Fruit fly (Drosophila melanogaster) whole organism, embryonic: ENCODE data around the gene CG10584.

Experiments used
- Atf6 ChIP-seq: fragments of 200-800 bp; sonication (Bioruptor generic); IDR thresholded peaks from 2 replicates; pipeline ENCODE4 v1.3.6; 2022; ENCODE audit warnings: missing biosample characterization, missing genetic modification characterization
- B-H2 ChIP-seq: fragments of 200-800 bp; sonication (Bioruptor generic); optimal IDR thresholded peaks from 2 replicates; lab custom pipeline; 2018; ENCODE audit warnings: missing biosample characterization, mild to moderate bottlenecking, missing genetic modification characterization
- CG10267 ChIP-seq: fragments of 200-800 bp; sonication (Bioruptor generic); optimal IDR thresholded peaks from 2 replicates; lab custom pipeline; 2018; ENCODE audit warnings: missing biosample characterization, mild to moderate bottlenecking, missing genetic modification characterization, moderate library complexity
- CG11398 ChIP-seq: fragments of 200-800 bp; sonication (Bioruptor generic); optimal IDR thresholded peaks from 2 replicates; lab custom pipeline; 2016; ENCODE audit warnings: missing biosample characterization, missing genetic modification characterization
- CG11723 ChIP-seq: fragments of 200-800 bp; sonication (Bioruptor generic); optimal IDR thresholded peaks from 2 replicates; lab custom pipeline; 2017; ENCODE audit warnings: missing biosample characterization, mild to moderate bottlenecking, missing genetic modification characterization
- CG12391 ChIP-seq: fragments of 200-800 bp; sonication (Bioruptor generic); optimal IDR thresholded peaks from 3 replicates; lab custom pipeline; 2018; ENCODE audit warnings: missing biosample characterization, mild to moderate bottlenecking, missing genetic modification characterization, moderate library complexity
- CG1602 ChIP-seq: fragments of 200-800 bp; sonication (Bioruptor generic); optimal IDR thresholded peaks from 3 replicates; lab custom pipeline; 2016; ENCODE audit warnings: missing biosample characterization, missing genetic modification characterization
- CG1603 ChIP-seq: fragments of 200-800 bp; sonication (Bioruptor generic); optimal IDR thresholded peaks from 2 replicates; lab custom pipeline; 2019; ENCODE audit warnings: missing biosample characterization, mild to moderate bottlenecking, missing genetic modification characterization, moderate library complexity
- CG17385 ChIP-seq: fragments of 200-800 bp; sonication (Bioruptor generic); optimal IDR thresholded peaks from 3 replicates; lab custom pipeline; 2018; ENCODE audit warnings: missing biosample characterization, mild to moderate bottlenecking, missing genetic modification characterization
- CG2678 ChIP-seq: fragments of 200-800 bp; sonication (Bioruptor generic); optimal IDR thresholded peaks from 3 replicates; lab custom pipeline; 2019; ENCODE audit warnings: missing biosample characterization, mild to moderate bottlenecking, missing genetic modification characterization, moderate library complexity
- CG32767 ChIP-seq: fragments of 200-800 bp; sonication (Bioruptor generic); IDR thresholded peaks from 2 replicates; pipeline ENCODE4 v1.3.6; 2022; ENCODE audit warnings: missing biosample characterization, missing genetic modification characterization
- CG33557 ChIP-seq: fragments of 200-800 bp; sonication (Bioruptor generic); optimal IDR thresholded peaks from 2 replicates; lab custom pipeline; 2019; ENCODE audit warnings: missing biosample characterization, mild to moderate bottlenecking, missing genetic modification characterization, moderate library complexity
- CG42726 ChIP-seq: fragments of 200-800 bp; sonication (Bioruptor generic); IDR thresholded peaks from 2 replicates; pipeline ENCODE4 v1.3.6; 2022; ENCODE audit warnings: missing biosample characterization, missing genetic modification characterization; ENCODE audit not compliant: partially characterized antibody
- CG4360 ChIP-seq: fragments of 200-800 bp; sonication (Bioruptor generic); IDR thresholded peaks from 2 replicates; pipeline ENCODE4 v1.3.6; 2022; ENCODE audit warnings: missing biosample characterization, missing genetic modification characterization
- CG5180 ChIP-seq: fragments of 200-800 bp; sonication (Bioruptor generic); optimal IDR thresholded peaks from 3 replicates; lab custom pipeline; 2017; ENCODE audit warnings: missing biosample characterization, missing genetic modification characterization, mild to moderate bottlenecking, moderate library complexity, missing genetic modification reagents
- CG5953 ChIP-seq: fragments of 200-800 bp; sonication (Bioruptor generic); IDR thresholded peaks from 2 replicates; pipeline ENCODE4 v1.3.6; 2022; ENCODE audit warnings: missing biosample characterization, missing genetic modification characterization
- CG6272 ChIP-seq: fragments of 200-800 bp; sonication (Bioruptor generic); IDR thresholded peaks from 2 replicates; pipeline ENCODE4 v1.3.6; 2022; ENCODE audit warnings: missing biosample characterization, missing genetic modification characterization
- CG7271 ChIP-seq: fragments of 200-800 bp; sonication (Bioruptor generic); optimal IDR thresholded peaks from 2 replicates; lab custom pipeline; 2018; ENCODE audit warnings: missing biosample characterization, mild to moderate bottlenecking, missing genetic modification characterization, moderate library complexity
- CG7839 ChIP-seq: fragments of 200-800 bp; sonication (Bioruptor generic); optimal IDR thresholded peaks from 3 replicates; lab custom pipeline; 2018; ENCODE audit warnings: missing biosample characterization, mild to moderate bottlenecking, missing genetic modification characterization, moderate library complexity
- CG8281 ChIP-seq: fragments of 200-800 bp; sonication (Bioruptor generic); optimal IDR thresholded peaks from 2 replicates; lab custom pipeline; 2018; ENCODE audit warnings: missing biosample characterization, mild to moderate bottlenecking, missing genetic modification characterization, moderate library complexity
- CG8765 ChIP-seq: fragments of 200-800 bp; sonication (Bioruptor generic); IDR thresholded peaks from 2 replicates; pipeline ENCODE4 v1.3.6; 2022; ENCODE audit warnings: missing biosample characterization, missing genetic modification characterization
- Chrac-16 ChIP-seq: fragments of 200-800 bp; sonication (Bioruptor generic); optimal IDR thresholded peaks from 3 replicates; lab custom pipeline; 2016; ENCODE audit warnings: missing biosample characterization, missing genetic modification characterization
- CkIIα-i1 ChIP-seq: fragments of 200-800 bp; sonication (Bioruptor generic); IDR thresholded peaks from 2 replicates; pipeline ENCODE4 v1.3.6; 2022; ENCODE audit warnings: missing biosample characterization, missing genetic modification characterization
- CrebB ChIP-seq: fragments of 200-800 bp; sonication (Bioruptor generic); optimal IDR thresholded peaks from 3 replicates; lab custom pipeline; 2018; ENCODE audit warnings: missing biosample characterization, mild to moderate bottlenecking, missing genetic modification characterization
- D ChIP-seq, 2 experiments: fragments of 200-800 bp in 1 of 2; fragments of >200 bp in 1 of 2; sonication (Bioruptor generic) in 1 of 2; optimal IDR thresholded peaks; 2 replicates in 1 of 2; 3 replicates in 1 of 2; lab custom pipeline; 2017; ENCODE audit warnings: mild to moderate bottlenecking in 1 of 2, missing biosample characterization in 1 of 2, missing genetic modification characterization in 1 of 2, missing genetic modification reagents in 1 of 2
- Ets65A ChIP-seq: fragments of 200-800 bp; sonication (Bioruptor generic); peaks from one replicate; lab custom pipeline; 2016; ENCODE audit warnings: missing biosample characterization, missing genetic modification characterization
- Ets97D ChIP-seq: fragments of 200-800 bp; sonication (Bioruptor generic); optimal IDR thresholded peaks from 3 replicates; lab custom pipeline; 2016; ENCODE audit warnings: missing biosample characterization, missing genetic modification characterization
- HLH54F ChIP-seq: fragments of 200-800 bp; sonication (Bioruptor generic); optimal IDR thresholded peaks from 3 replicates; lab custom pipeline; 2016; ENCODE audit warnings: missing biosample characterization, missing genetic modification characterization
- Meics ChIP-seq: fragments of 200-800 bp; sonication (Bioruptor generic); optimal IDR thresholded peaks from 2 replicates; lab custom pipeline; 2017; ENCODE audit warnings: missing biosample characterization, mild to moderate bottlenecking, missing genetic modification characterization
- NfI ChIP-seq: fragments of 200-800 bp; sonication (Bioruptor generic); optimal IDR thresholded peaks from 3 replicates; lab custom pipeline; 2018; ENCODE audit warnings: missing biosample characterization, mild to moderate bottlenecking, missing genetic modification characterization, moderate library complexity
- Stat92E ChIP-seq, 3 experiments: fragments of >200 bp in 2 of 3; fragments of 200-800 bp in 1 of 3; sonication (Bioruptor generic) in 1 of 3; optimal IDR thresholded peaks; 2 replicates each; lab custom pipeline; 2017 to 2019; ENCODE audit warnings: missing biosample characterization in 3 of 3, missing genetic modification characterization in 3 of 3, mild to moderate bottlenecking in 1 of 3, moderate library complexity in 1 of 3
- Taf1 ChIP-seq: fragments of 200-800 bp; sonication (Bioruptor generic); IDR thresholded peaks from 2 replicates; pipeline ENCODE4 v1.3.6; 2022; ENCODE audit warnings: missing biosample characterization, missing genetic modification characterization
- Tbp ChIP-seq: fragments of >200 bp; optimal IDR thresholded peaks from 2 replicates; lab custom pipeline; 2018; ENCODE audit warnings: missing biosample characterization, missing genetic modification characterization
- Usf ChIP-seq: fragments of 200-800 bp; sonication (Bioruptor generic); optimal IDR thresholded peaks from 2 replicates; lab custom pipeline; 2017; ENCODE audit warnings: missing genotype, missing biosample characterization, missing genetic modification characterization
- abd-A ChIP-seq: fragments of 200-800 bp; sonication (Bioruptor generic); optimal IDR thresholded peaks from 3 replicates; lab custom pipeline; 2019; ENCODE audit warnings: missing biosample characterization, mild to moderate bottlenecking, missing genetic modification characterization, moderate library complexity
- br ChIP-seq: fragments of >200 bp; optimal IDR thresholded peaks from 2 replicates; lab custom pipeline; 2017
- cad ChIP-seq: fragments of >200 bp; optimal IDR thresholded peaks from 2 replicates; lab custom pipeline; 2017; ENCODE audit warnings: missing biosample characterization, missing genetic modification characterization
- fd96Cb ChIP-seq: fragments of 200-800 bp; sonication (Bioruptor generic); optimal IDR thresholded peaks from 2 replicates; lab custom pipeline; 2018; ENCODE audit warnings: missing biosample characterization, mild to moderate bottlenecking, missing genetic modification characterization, moderate library complexity
- her ChIP-seq: fragments of 200-800 bp; sonication (Bioruptor generic); optimal IDR thresholded peaks from 2 replicates; lab custom pipeline; 2016; ENCODE audit warnings: missing biosample characterization, missing genetic modification characterization
- kah ChIP-seq: fragments of 200-800 bp; sonication (Bioruptor generic); optimal IDR thresholded peaks from 2 replicates; lab custom pipeline; 2018; ENCODE audit warnings: missing biosample characterization, mild to moderate bottlenecking, missing genetic modification characterization
- klu ChIP-seq: fragments of 200-800 bp; sonication (Bioruptor generic); IDR thresholded peaks from 2 replicates; pipeline ENCODE4 v1.3.6; 2022; ENCODE audit warnings: missing biosample characterization, missing genetic modification characterization
- maf-S ChIP-seq: fragments of 200-800 bp; sonication (Bioruptor generic); optimal IDR thresholded peaks from 2 replicates; lab custom pipeline; 2016; ENCODE audit warnings: missing biosample characterization, missing genetic modification characterization
- mld ChIP-seq: fragments of 200-800 bp; sonication (Bioruptor generic); IDR thresholded peaks from 3 replicates; pipeline ENCODE4 v1.3.6; 2022; ENCODE audit warnings: missing biosample characterization, missing genetic modification characterization; ENCODE audit not compliant: partially characterized antibody
- nau ChIP-seq: fragments of 200-800 bp; sonication (Bioruptor generic); optimal IDR thresholded peaks from 3 replicates; lab custom pipeline; 2017; ENCODE audit warnings: missing biosample characterization, mild to moderate bottlenecking, missing genetic modification characterization, missing genetic modification reagents
- odd ChIP-seq: fragments of 200-800 bp; sonication (Bioruptor generic); optimal IDR thresholded peaks from 2 replicates; lab custom pipeline; 2017; ENCODE audit warnings: missing biosample characterization, mild to moderate bottlenecking, missing genetic modification characterization
- peb ChIP-seq: fragments of 200-800 bp; sonication (Bioruptor generic); IDR thresholded peaks from 2 replicates; pipeline ENCODE4 v1.3.6; 2022; ENCODE audit warnings: missing biosample characterization, missing genetic modification characterization
- ro ChIP-seq: fragments of 200-800 bp; sonication (Bioruptor generic); IDR thresholded peaks from 2 replicates; pipeline ENCODE4 v1.3.6; 2022; ENCODE audit warnings: missing biosample characterization, missing genetic modification characterization
- toy ChIP-seq: fragments of 200-800 bp; sonication (Bioruptor generic); IDR thresholded peaks from 2 replicates; pipeline ENCODE4 v1.3.6; 2022; ENCODE audit warnings: missing biosample characterization, missing genetic modification characterization

The CG10584 gene

dm6 chr3L:21031093-21031930 lies at the start of gene CG10584, which contains the start of gene Polr3E (continued):
- TF ChIP-seq odd (peak; percentile 98), HLH54F (GFP tag; lab: Kevin White, UChicago) (peak; percentile 48), Ets97D (GFP tag; lab: Kevin White, UChicago) (peak; percentile 35), Taf1 (peak; percentile 76), CG17385 (GFP tag; lab: Kevin White, UChicago) (peak; percentile 90), CG4360 (0 out of 2 replicates have a peak, but pooled peaks have one; percentile 6), CG8765 (GFP tag; lab: Robert Waterston, UW) (peak; percentile 62; the same call in 1 of the 2 replicates), abd-A (tag; lab: Kevin White, UChicago) (peak; percentile 37), CG11398 (GFP tag; lab: Kevin White, UChicago) (no peak), CG12391 (peak; percentile 97), CkIIα-i1 (GFP tag; lab: Robert Waterston, UW) (no peak), br (no peak), klu (peak; percentile 75), maf-S (GFP tag; lab: Kevin White, UChicago) (peak; percentile 33), NfI (GFP tag; lab: Kevin White, UChicago) (peak; percentile 94), peb (GFP tag; lab: Robert Waterston, UW) (peak; percentile 56; the same call in 1 of the 2 replicates), CG1603 (tag; lab: Kevin White, UChicago) (peak; percentile 26), CG10267 (peak; percentile 92), Stat92E (GFP tag; optimal IDR thresholded peaks at IDR 0.05; lab: Kevin White, UChicago) (peak in 1 of 3 experiments; percentile 46), CG7839 (peak; percentile 96), D (optimal IDR thresholded peaks at IDR 0.05; lab: Kevin White, UChicago) (no peak), D (GFP tag; optimal IDR thresholded peaks at IDR 0.05; lab: Kevin White, UChicago) (peak; percentile 93), B-H2 (GFP tag; lab: Kevin White, UChicago) (peak; percentile 92), CrebB (tag; lab: Kevin White, UChicago) (peak; percentile 68), Usf (peak; percentile 92), CG5953 (no peak; the same call in 1 of the 2 replicates), CG7271 (tag; lab: Kevin White, UChicago) (peak; percentile 76), CG5180 (GFP tag; lab: Kevin White, UChicago) (peak; percentile 85), CG1602 (GFP tag; lab: Kevin White, UChicago) (peak; percentile 90), cad (no peak), Ets65A (GFP tag; lab: Kevin White, UChicago) (peak; percentile 80), CG33557 (GFP tag; lab: Kevin White, UChicago) (peak; percentile 96), CG42726 (GFP tag; lab: Robert Waterston, UW) (peak; percentile 36; the same call in 1 of the 2 replicates), toy (peak; percentile 49; the same call in 1 of the 2 replicates), her (GFP tag; lab: Kevin White, UChicago) (no peak), CG32767 (GFP tag; lab: Robert Waterston, UW) (peak; percentile 78; the same call in 1 of the 2 replicates), Atf6 (GFP tag; lab: Robert Waterston, UW) (peak; percentile 75), CG6272 (GFP tag; lab: Robert Waterston, UW) (peak; percentile 78), mld (GFP tag; lab: Robert Waterston, UW) (no peak), kah (GFP tag; lab: Kevin White, UChicago) (peak; percentile 89), Meics (GFP tag; lab: Kevin White, UChicago) (peak; percentile 96), fd96Cb (tag; lab: Kevin White, UChicago) (peak; percentile 92), nau (GFP tag; lab: Kevin White, UChicago) (peak; percentile 87), ro (GFP tag; lab: Robert Waterston, UW) (peak; percentile 69; the same call in 1 of the 2 replicates), Tbp (GFP tag; lab: Kevin White, UChicago) (no peak), CG8281 (tag; lab: Kevin White, UChicago) (peak; percentile 79), Chrac-16 (GFP tag; lab: Kevin White, UChicago) (peak; percentile 84), CG11723 (GFP tag; lab: Kevin White, UChicago) (peak; percentile 91), CG2678 (tag; lab: Kevin White, UChicago) (peak; percentile 97)
